Worm (Caenorhabditis elegans): ENCODE measurements around the gene B0034.5.
"Not testable (repeated sequence)": the region's sequence is repeated elsewhere in the genome, so short reads cannot be mapped to it uniquely, and the experiment has no call there.

B0034.5 gene

DNA sequence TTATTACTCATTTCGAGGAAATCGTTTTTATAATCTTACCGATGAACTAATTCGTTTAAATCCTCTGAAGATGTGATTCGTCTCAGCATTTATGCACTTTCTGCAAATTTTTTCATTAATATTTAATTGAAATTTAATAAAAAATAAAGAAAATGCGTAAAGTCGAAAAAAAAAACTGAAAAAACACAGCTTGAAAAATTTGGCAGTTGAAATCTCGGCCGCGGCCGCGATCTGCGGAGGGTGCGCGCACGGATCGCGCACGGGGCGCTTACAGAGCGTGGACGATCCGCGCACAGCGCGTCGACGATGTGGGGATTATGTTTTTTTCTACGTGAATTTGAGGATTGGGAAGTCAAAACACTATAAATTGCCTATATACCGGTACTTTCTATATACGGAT lies 34.1 kb upstream of the B0034.5 start, which contains the start of gene ZK84.4:
ZK84.4 (minus strand) TSS at position 101 of the 400 bp plus-strand sequence.
- not testable (repeated sequence) for TF ChIP-seq fos-1 (tag; optimal IDR thresholded peaks at IDR 0.05); Y55F3AM.14 (GFP tag; optimal IDR thresholded peaks at IDR 0.05); egl-27 (tag; optimal IDR thresholded peaks at IDR 0.05)

DNA sequence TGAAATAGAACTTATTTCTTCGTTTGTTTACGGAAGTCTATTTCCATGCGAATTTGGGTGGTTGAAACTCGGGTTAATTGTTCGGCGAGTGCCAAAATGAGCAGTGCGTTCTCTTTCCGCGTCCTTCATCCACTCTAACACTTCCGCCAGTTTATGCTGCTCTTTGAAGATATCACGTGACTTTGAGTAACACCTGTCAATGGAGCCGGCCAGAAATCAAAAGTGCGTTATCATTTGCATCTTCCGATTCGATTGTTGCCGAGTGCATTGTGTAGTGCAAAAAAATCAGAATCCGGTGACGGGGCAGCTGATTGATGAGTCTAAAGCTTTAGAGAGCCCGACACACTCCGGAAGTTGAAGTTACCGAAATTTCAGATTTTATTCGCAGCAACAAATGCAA lies 26.2 kb upstream of the B0034.5 start:
- TF ChIP-seq ztf-11 (tag; optimal IDR thresholded peaks at IDR 0.05) = no peak
- no peak for TF ChIP-seq alr-1 (tag; optimal IDR thresholded peaks at IDR 0.05)
- no peak for TF ChIP-seq lin-13 (GFP tag; optimal IDR thresholded peaks at IDR 0.05)
- no peak for TF ChIP-seq nhr-11 (tag; optimal IDR thresholded peaks at IDR 0.05)
- TF ChIP-seq nhr-12 (tag; optimal IDR thresholded peaks at IDR 0.05) = no peak

ce11 chrII:6000136-6000535 lies 25.4 kb upstream of the B0034.5 start, which contains the start of gene ins-6:
ins-6 (plus strand) TSS chrII:6000436.
- TF ChIP-seq zag-1 (tag; optimal IDR thresholded peaks at IDR 0.05) (no peak), skn-1 (tag; optimal IDR thresholded peaks at IDR 0.05) (no peak), R02D3.7 (tag; optimal IDR thresholded peaks at IDR 0.05) (no peak), nhr-6 (tag; optimal IDR thresholded peaks at IDR 0.05) (no peak), unc-55 (GFP tag; optimal IDR thresholded peaks at IDR 0.05) (no peak), blmp-1 (tag; optimal IDR thresholded peaks at IDR 0.05; ENCODE audit: insufficient read depth) (no peak), peb-1 (tag; optimal IDR thresholded peaks at IDR 0.05) (no peak), sem-4 (tag; optimal IDR thresholded peaks at IDR 0.05) (no peak), mbf-1 (tag; optimal IDR thresholded peaks at IDR 0.05) (no peak)

DNA sequence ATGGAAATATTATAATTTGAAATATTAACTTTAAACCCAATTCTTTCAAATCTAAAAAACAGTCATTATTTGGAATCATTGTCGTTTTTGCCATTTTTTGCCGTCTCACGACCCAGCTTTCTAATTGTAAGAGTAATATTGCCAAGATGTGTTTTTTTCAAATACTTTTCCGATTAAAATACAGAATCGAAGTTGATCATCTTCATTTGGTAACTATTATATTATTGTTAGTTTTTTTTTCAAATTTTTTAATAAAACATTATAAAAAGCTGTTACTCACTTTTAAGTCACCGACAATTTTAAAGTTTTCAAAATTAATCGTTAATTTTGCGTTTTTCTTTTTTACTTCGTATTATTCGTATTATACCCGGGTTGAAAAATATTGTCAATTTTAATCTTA lies 22.5 kb upstream of the B0034.5 start, which contains the start of gene ins-5:
ins-5 (plus strand) TSS at position 301 of the 400 bp plus-strand sequence.
- TF ChIP-seq blmp-1 (tag; optimal IDR thresholded peaks at IDR 0.05; ENCODE audit: insufficient read depth) = no peak
- no peak for TF ChIP-seq R02D3.7 (tag; optimal IDR thresholded peaks at IDR 0.05)
- no peak for TF ChIP-seq crh-2 (tag; optimal IDR thresholded peaks at IDR 0.05)
- TF ChIP-seq elt-1 (tag; optimal IDR thresholded peaks at IDR 0.05) = no peak
- no peak for TF ChIP-seq lin-11 (tag; optimal IDR thresholded peaks at IDR 0.05)
- no peak for TF ChIP-seq unc-39 (tag; optimal IDR thresholded peaks at IDR 0.05)

DNA sequence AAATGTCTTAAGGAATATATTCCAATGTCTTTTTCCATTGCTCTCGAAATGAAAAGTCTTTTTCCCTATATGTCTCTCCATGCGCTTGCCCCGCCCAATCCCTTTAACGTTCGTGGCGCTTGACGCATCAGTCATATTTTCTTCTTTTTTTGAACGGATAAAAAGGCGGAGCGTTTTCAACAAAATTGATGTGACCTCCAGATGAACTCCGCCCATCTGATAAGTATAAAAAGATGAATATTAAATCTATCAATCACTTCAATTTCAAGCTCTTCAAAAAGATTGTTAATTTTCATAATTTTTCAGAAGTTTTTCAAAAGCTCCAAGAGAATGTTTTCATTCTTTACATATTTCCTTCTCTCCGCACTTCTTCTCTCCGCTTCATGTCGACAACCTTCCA lies 21.3 kb upstream of the B0034.5 start, which contains the start of gene ins-4:
ins-4 (plus strand) TSS at position 301 of the 400 bp plus-strand sequence.
- no peak for TF ChIP-seq sma-3 (GFP tag; optimal IDR thresholded peaks at IDR 0.05)

DNA sequence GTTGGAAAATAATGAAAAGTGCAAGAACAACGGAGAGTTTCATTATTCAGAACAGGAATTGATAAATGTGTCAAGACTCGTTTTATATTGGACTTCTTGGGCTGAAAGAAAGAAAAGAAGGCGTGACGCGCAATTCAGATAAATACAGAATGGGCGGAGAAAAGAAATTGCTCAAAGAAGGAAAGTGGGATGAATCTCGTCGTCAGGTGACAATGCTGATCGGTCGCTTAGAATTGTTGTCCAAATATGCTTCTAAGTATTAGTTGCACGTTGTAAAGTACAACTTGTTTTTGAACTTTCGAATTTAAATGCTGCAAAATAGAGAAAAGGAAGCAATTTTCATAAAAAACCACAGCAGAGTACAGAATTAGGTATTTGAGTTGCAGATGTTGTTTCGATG lies 15.9 kb upstream of the B0034.5 start, which contains the start of gene ins-3:
ins-3 (minus strand) TSS at position 101 of the 400 bp plus-strand sequence.
- no peak for TF ChIP-seq elt-3 (tag; optimal IDR thresholded peaks at IDR 0.05)
- TF ChIP-seq nhr-25 (tag; optimal IDR thresholded peaks at IDR 0.05) = no peak
- TF ChIP-seq ama-1 (optimal IDR thresholded peaks at IDR 0.05) = no peak
- no peak for TF ChIP-seq ZK546.5 (tag; optimal IDR thresholded peaks at IDR 0.05)
- TF ChIP-seq mdl-1 (tag; optimal IDR thresholded peaks at IDR 0.05) = no peak
- no peak for TF ChIP-seq F13H6.1 (tag; optimal IDR thresholded peaks at IDR 0.05)
- no peak for TF ChIP-seq snpc-4 (tag; optimal IDR thresholded peaks at IDR 0.05)
- TF ChIP-seq elt-1 (tag; optimal IDR thresholded peaks at IDR 0.05) = no peak
- TF ChIP-seq C34F6.9 (tag; optimal IDR thresholded peaks at IDR 0.05) = no peak
- no peak for TF ChIP-seq sem-4 (tag; optimal IDR thresholded peaks at IDR 0.05)
- TF ChIP-seq skn-1 (tag; optimal IDR thresholded peaks at IDR 0.05) = no peak
- TF ChIP-seq blmp-1 (tag; optimal IDR thresholded peaks at IDR 0.05; ENCODE audit: insufficient read depth) = no peak

DNA sequence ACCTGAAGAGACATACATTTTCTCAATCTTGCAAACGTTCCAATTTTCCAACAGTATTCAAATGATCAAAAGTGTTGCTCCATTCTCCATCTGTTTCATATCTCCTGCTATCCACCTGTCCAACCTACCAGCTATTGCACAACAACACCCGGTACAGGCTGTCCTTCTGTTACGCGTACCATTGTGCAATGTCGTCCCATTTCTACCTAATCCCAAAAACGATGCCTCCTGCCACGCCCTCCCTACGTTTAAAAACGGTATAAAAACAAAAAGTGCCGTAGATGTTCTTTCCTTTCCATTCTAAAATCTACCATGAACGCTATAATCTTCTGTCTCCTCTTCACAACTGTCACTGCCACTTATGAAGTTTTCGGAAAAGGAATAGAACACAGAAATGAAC lies 13.4 kb upstream of the B0034.5 start, which contains the start of gene ins-2:
ins-2 (plus strand) TSS at position 301 of the 400 bp plus-strand sequence.
- no peak for TF ChIP-seq lin-13 (GFP tag; optimal IDR thresholded peaks at IDR 0.05)
- no peak for TF ChIP-seq peb-1 (tag; optimal IDR thresholded peaks at IDR 0.05)
- no peak for TF ChIP-seq crh-2 (tag; optimal IDR thresholded peaks at IDR 0.05)
- no peak for TF ChIP-seq nhr-10 (tag; optimal IDR thresholded peaks at IDR 0.05)
- no peak for TF ChIP-seq nhr-237 (tag; optimal IDR thresholded peaks at IDR 0.05)
- no peak for TF ChIP-seq alr-1 (tag; optimal IDR thresholded peaks at IDR 0.05)
- no peak for TF ChIP-seq ZK546.5 (tag; optimal IDR thresholded peaks at IDR 0.05)
- TF ChIP-seq sma-9 (GFP tag; optimal IDR thresholded peaks at IDR 0.05) = no peak
- TF ChIP-seq sma-9 (tag; optimal IDR thresholded peaks at IDR 0.05) = no peak
- no peak for TF ChIP-seq unc-62 (GFP tag; optimal IDR thresholded peaks at IDR 0.05)
- TF ChIP-seq lin-11 (tag; optimal IDR thresholded peaks at IDR 0.05) = no peak
- no peak for TF ChIP-seq mdl-1 (tag; optimal IDR thresholded peaks at IDR 0.05)
- TF ChIP-seq ceh-82 (tag; optimal IDR thresholded peaks at IDR 0.05) = no peak
- no peak for TF ChIP-seq snpc-4 (tag; optimal IDR thresholded peaks at IDR 0.05)
- no peak for TF ChIP-seq fos-1 (tag; optimal IDR thresholded peaks at IDR 0.05)
- TF ChIP-seq ama-1 (optimal IDR thresholded peaks at IDR 0.05) = no peak

All from whole organism, L2 larva.